Fruit fly (Drosophila melanogaster) S2 (cell line): ENCODE data around the gene CG13465.

Source experiments
- CG8478 ChIP-seq: fragments of >200 bp; optimal IDR thresholded peaks from 2 replicates; lab custom pipeline; 2018
- CTCF ChIP-seq, 2 experiments: fragments of >200 bp; optimal IDR thresholded peaks; 2 replicates each; lab custom pipeline; 2018

The CG13465 gene

DNA sequence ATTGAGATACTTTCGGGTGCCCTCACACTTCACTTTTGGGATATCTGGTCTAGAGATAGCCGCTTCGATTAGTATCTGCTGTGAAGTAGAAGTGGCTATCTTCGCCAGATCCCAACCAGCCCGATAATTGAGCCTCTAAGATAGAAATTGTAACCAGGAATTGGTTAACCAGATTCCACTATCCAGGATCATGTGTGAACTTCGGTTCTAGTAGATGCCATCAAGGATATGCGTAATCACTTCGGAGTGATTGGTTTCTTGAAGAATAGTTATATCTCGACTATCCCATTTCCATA lies 12.8 kb upstream of the CG13465 start:
- TF ChIP-seq CG8478 = no peak
- no peak for TF ChIP-seq CTCF (optimal IDR thresholded peaks at IDR 0.05; lab: Kevin White, UChicago)

DNA sequence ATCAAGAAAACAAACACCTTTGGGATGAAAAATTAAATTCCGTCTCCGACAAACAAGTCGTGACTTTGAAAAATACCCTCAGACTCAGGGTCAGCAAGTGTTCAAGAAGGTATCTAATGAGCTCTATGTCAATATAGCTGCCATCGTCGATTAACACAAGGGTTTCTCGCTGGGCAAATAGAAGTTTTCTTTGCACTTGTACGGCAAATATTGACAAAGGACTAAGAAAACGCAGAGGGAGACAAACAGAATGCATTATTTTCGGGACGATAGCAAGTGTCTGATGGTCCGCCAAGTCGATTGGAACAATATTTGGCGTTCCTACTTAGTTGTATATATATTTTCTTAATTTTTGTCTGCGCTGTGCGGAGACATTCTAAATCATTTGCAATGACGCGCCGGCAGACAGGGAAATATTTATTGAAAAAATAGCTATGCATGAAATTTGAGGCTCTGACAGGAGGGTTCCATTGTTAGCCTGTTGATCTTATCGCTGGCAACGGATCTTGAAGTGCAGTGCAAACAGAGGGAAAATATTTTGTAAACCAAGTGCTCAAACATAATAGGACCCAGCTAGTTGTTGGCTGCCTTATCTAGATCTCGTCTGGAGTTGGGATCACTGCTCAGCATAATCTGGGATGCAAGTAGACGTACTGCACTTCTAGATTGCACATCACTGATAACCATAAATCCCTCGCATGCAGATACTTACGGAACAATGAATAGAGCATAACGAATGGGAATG lies 12.3 kb upstream of the CG13465 start:
- no peak for TF ChIP-seq CG8478
- TF ChIP-seq CTCF (optimal IDR thresholded peaks at IDR 0.05; lab: Kevin White, UChicago) = no peak

dm6 chr3L:14952858-14953669 lies 8.9 kb upstream of the CG13465 start:
- TF ChIP-seq CTCF (optimal IDR thresholded peaks at IDR 0.05; lab: Kevin White, UChicago) (no peak), CG8478 (no peak)

DNA sequence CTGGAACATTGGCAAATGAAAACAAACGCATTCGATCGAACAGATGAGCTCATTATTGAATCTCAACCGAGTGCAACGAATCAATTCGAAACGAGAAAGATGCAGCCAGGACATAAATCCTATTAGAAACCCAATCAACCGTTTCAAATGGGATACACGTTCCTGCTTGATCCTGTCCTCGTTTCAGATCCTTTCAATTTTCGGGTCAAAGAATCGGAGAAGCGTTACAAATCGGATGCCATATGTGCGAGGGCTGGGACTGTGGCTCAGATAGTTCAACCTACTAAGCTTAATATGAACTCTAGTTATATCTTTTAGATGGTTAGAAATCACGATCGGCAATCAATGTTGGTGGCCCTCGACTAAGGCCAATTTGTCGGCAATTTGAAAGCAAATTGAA lies 5.8 kb upstream of the CG13465 start:
- no peak for TF ChIP-seq CG8478
- no peak for TF ChIP-seq CTCF (optimal IDR thresholded peaks at IDR 0.05; lab: Kevin White, UChicago)

- no peak for TF ChIP-seq CTCF (optimal IDR thresholded peaks at IDR 0.05; lab: Kevin White, UChicago)
These were observed 1.9 kb upstream of the CG13465 start, which contains the start of gene BobA for dm6 chr3L:14945961-14946466. Gene BobA, minus strand, starts transcription at chr3L:14946125.

DNA sequence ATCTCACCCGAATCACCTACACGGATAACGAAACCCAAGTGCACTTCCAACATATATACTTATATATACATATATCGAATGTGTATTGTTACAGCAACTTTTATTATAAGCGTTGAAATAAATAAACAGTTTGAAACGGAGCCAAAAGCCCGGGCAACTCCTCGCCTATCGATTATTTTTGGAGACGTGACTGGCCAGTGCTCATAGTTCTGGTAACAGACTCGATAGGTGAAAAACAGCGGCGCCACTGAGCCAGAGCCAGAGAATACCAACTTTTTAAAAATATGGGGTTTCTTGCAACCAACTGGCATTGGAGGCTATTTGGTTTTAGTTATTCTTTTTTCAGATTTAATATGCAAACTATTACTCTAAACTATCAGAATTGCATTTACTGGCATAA lies 1.4 kb downstream of the CG13465 start:
- peak; percentile 90 to 95 for TF ChIP-seq CTCF (optimal IDR thresholded peaks at IDR 0.05; lab: Kevin White, UChicago)
- TF ChIP-seq CG8478 = no peak

dm6 chr3L:14925602-14926001 lies 18.5 kb downstream of the CG13465 start:
- no peak for TF ChIP-seq CG8478
- TF ChIP-seq CTCF (optimal IDR thresholded peaks at IDR 0.05; lab: Kevin White, UChicago) = peak; percentile 78 to 85

DNA sequence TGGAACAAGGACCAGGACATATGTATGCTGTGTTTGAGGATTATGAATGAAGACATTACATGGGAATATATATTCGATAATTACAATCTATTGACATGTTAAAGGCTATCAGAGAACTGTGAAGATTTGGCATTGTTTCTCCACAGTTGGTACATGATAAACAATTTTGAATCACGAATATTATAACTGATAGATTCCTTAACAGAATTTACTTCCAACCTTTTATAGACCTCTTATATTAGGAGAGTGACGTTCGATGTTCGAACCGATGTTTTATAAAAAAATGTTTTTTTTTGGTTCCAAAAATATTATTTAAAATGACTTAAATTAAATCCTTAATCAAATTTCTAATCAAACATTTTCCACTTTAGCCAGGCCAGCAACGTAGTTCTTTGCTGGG lies 40.6 kb downstream of the CG13465 start, which contains the start of gene DCX-EMAP:
Gene DCX-EMAP, plus strand, starts transcription at position 301 of the 400 bp plus-strand sequence.
- no peak for TF ChIP-seq CG8478
- no peak for TF ChIP-seq CTCF (optimal IDR thresholded peaks at IDR 0.05; lab: Kevin White, UChicago)

DNA sequence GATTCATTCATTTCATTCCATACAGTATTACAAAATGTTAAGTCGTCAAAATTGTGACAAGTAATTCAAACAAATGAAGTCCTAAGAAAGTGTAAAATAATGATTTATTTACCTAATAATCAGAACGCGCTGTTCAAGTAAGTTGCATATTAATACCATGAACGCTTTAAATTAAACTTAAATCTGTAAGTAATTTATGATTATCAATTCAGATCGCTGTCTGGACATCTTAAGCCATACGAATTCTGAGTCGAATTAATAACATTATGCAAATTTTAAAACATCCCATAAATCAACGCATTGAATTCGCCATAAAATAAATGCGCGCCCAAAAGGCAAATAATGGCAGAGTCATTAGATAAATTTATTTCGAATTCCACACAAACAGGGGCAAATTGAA lies 49.8 kb downstream of the CG13465 start, which contains the start of gene CG34245:
Gene CG34245, minus strand, starts transcription at position 101 of the 400 bp plus-strand sequence.
- no peak for TF ChIP-seq CTCF (optimal IDR thresholded peaks at IDR 0.05; lab: Kevin White, UChicago)
- TF ChIP-seq CG8478 = no peak
